Fruit fly (Drosophila melanogaster) whole organism, prepupa: ENCODE data around the gene Tollo.

Experiments
- Blimp-1 ChIP-seq: fragments of 200-800 bp; sonication (Bioruptor generic); optimal IDR thresholded peaks from 3 replicates; lab custom pipeline; 2017; ENCODE audit warnings: missing biosample characterization, missing genetic modification characterization, mild to moderate bottlenecking, moderate library complexity, missing genetic modification reagents
- CG10669 ChIP-seq: fragments of 200-800 bp; sonication (Bioruptor generic); optimal IDR thresholded peaks from 3 replicates; lab custom pipeline; 2018; ENCODE audit warnings: missing biosample characterization, mild to moderate bottlenecking, missing genetic modification characterization, moderate library complexity
- CG11294 ChIP-seq: fragments of 200-800 bp; sonication (Bioruptor generic); IDR thresholded peaks from 2 replicates; pipeline ENCODE4 v1.3.6; 2022; ENCODE audit warnings: missing biosample characterization, missing genetic modification characterization
- CG11762 ChIP-seq: fragments of 200-800 bp; sonication (Bioruptor generic); optimal IDR thresholded peaks from 3 replicates; lab custom pipeline; 2016; ENCODE audit warnings: missing biosample characterization, missing genetic modification characterization; ENCODE audit not compliant: insufficient read depth
- CG15336 ChIP-seq: fragments of 200-800 bp; sonication (Bioruptor generic); IDR thresholded peaks from 2 replicates; pipeline ENCODE4 v1.3.6; 2022; ENCODE audit warnings: missing biosample characterization, missing genetic modification characterization
- CG1621 ChIP-seq: fragments of 200-800 bp; sonication (Bioruptor generic); optimal IDR thresholded peaks from 3 replicates; lab custom pipeline; 2018; ENCODE audit warnings: missing biosample characterization, mild to moderate bottlenecking, missing genetic modification characterization
- CG31627 ChIP-seq: fragments of 200-800 bp; sonication (Bioruptor generic); optimal IDR thresholded peaks from 3 replicates; lab custom pipeline; 2016; ENCODE audit warnings: missing biosample characterization, missing genetic modification characterization
- CG32006 ChIP-seq: fragments of 200-800 bp; sonication (Bioruptor generic); optimal IDR thresholded peaks from 3 replicates; lab custom pipeline; 2017; ENCODE audit warnings: missing biosample characterization, mild to moderate bottlenecking, missing genetic modification characterization
- CG34406 ChIP-seq: fragments of 200-800 bp; sonication (Bioruptor generic); optimal IDR thresholded peaks from 3 replicates; lab custom pipeline; 2016; ENCODE audit warnings: missing biosample characterization, missing genetic modification characterization
- CG3919 ChIP-seq: fragments of 200-800 bp; sonication (Bioruptor generic); optimal IDR thresholded peaks from 3 replicates; lab custom pipeline; 2016; ENCODE audit warnings: missing biosample characterization, missing genetic modification characterization
- CG4318 ChIP-seq: fragments of 200-800 bp; sonication (Bioruptor generic); optimal IDR thresholded peaks from 3 replicates; lab custom pipeline; 2017; ENCODE audit warnings: missing biosample characterization, mild to moderate bottlenecking, missing genetic modification characterization
- CG6163 ChIP-seq: fragments of 200-800 bp; sonication (Bioruptor generic); IDR thresholded peaks from 3 replicates; pipeline ENCODE4 v1.3.6; 2022; ENCODE audit warnings: missing biosample characterization, missing genetic modification characterization
- CG6792 ChIP-seq: fragments of 200-800 bp; sonication (Bioruptor generic); optimal IDR thresholded peaks from 3 replicates; lab custom pipeline; 2016; ENCODE audit warnings: missing biosample characterization, missing genetic modification characterization
- CG6808 ChIP-seq: fragments of 200-800 bp; sonication (Bioruptor generic); optimal IDR thresholded peaks from 3 replicates; lab custom pipeline; 2017; ENCODE audit warnings: missing biosample characterization, missing genetic modification characterization, mild to moderate bottlenecking, moderate library complexity, missing genetic modification reagents
- CG6854 ChIP-seq: fragments of 200-800 bp; sonication (Bioruptor generic); optimal IDR thresholded peaks from 2 replicates; lab custom pipeline; 2017; ENCODE audit warnings: missing biosample characterization, mild to moderate bottlenecking, missing genetic modification characterization
- CG7368 ChIP-seq: fragments of 200-800 bp; sonication (Bioruptor generic); optimal IDR thresholded peaks from 3 replicates; lab custom pipeline; 2016; ENCODE audit warnings: missing biosample characterization, missing genetic modification characterization
- CG8119 ChIP-seq: fragments of 200-800 bp; sonication (Bioruptor generic); IDR thresholded peaks from 3 replicates; pipeline ENCODE4 v1.3.6; 2022; ENCODE audit warnings: missing biosample characterization, missing genetic modification characterization
- CG8319 ChIP-seq: fragments of 200-800 bp; sonication (Bioruptor generic); optimal IDR thresholded peaks from 3 replicates; lab custom pipeline; 2016; ENCODE audit warnings: missing biosample characterization, missing genetic modification characterization
- CG8632 ChIP-seq: fragments of 200-800 bp; sonication (Bioruptor generic); optimal IDR thresholded peaks from 3 replicates; lab custom pipeline; 2016; ENCODE audit warnings: missing biosample characterization, missing genetic modification characterization
- CG9139 ChIP-seq: fragments of 200-800 bp; sonication (Bioruptor generic); optimal IDR thresholded peaks from 3 replicates; lab custom pipeline; 2017; ENCODE audit warnings: missing biosample characterization, mild to moderate bottlenecking, missing genetic modification characterization
- Eip75B ChIP-seq: fragments of 200-800 bp; sonication (Bioruptor generic); optimal IDR thresholded peaks from 3 replicates; lab custom pipeline; 2016; ENCODE audit warnings: missing biosample characterization, missing genetic modification characterization
- Eip78C ChIP-seq: fragments of 200-800 bp; sonication (Bioruptor generic); peaks from one replicate; lab custom pipeline; 2016; ENCODE audit warnings: missing biosample characterization, missing genetic modification characterization
- Eip93F ChIP-seq: fragments of 200-800 bp; sonication (Bioruptor generic); optimal IDR thresholded peaks from 2 replicates; lab custom pipeline; 2016; ENCODE audit warnings: missing biosample characterization, mild to moderate bottlenecking, missing genetic modification characterization
- Ets21C ChIP-seq: fragments of 200-800 bp; sonication (Bioruptor generic); optimal IDR thresholded peaks from 3 replicates; lab custom pipeline; 2016; ENCODE audit warnings: missing biosample characterization, missing genetic modification characterization
- Gug ChIP-seq: fragments of 200-800 bp; sonication (Bioruptor generic); IDR thresholded peaks from 2 replicates; pipeline ENCODE4 v1.3.6; 2022; ENCODE audit warnings: missing biosample characterization, missing genetic modification characterization
- Hr39 ChIP-seq: fragments of 200-800 bp; sonication (Bioruptor generic); optimal IDR thresholded peaks from 2 replicates; lab custom pipeline; 2016; ENCODE audit warnings: missing biosample characterization, missing genetic modification characterization
- Lpt ChIP-seq: fragments of 200-800 bp; sonication (Bioruptor generic); optimal IDR thresholded peaks from 3 replicates; lab custom pipeline; 2016; ENCODE audit warnings: missing biosample characterization, missing genetic modification characterization
- Met ChIP-seq: fragments of 200-800 bp; sonication (Bioruptor generic); optimal IDR thresholded peaks from 3 replicates; lab custom pipeline; 2016; ENCODE audit warnings: missing biosample characterization, missing genetic modification characterization
- OdsH ChIP-seq: fragments of 200-800 bp; sonication (Bioruptor generic); optimal IDR thresholded peaks from 3 replicates; lab custom pipeline; 2016; ENCODE audit warnings: missing biosample characterization, missing genetic modification characterization
- Smox ChIP-seq: fragments of 200-800 bp; sonication (Bioruptor generic); optimal IDR thresholded peaks from 3 replicates; lab custom pipeline; 2016; ENCODE audit warnings: missing biosample characterization, missing genetic modification characterization
- Sox102F ChIP-seq: fragments of 200-800 bp; sonication (Bioruptor generic); optimal IDR thresholded peaks from 2 replicates; lab custom pipeline; 2016; ENCODE audit warnings: missing biosample characterization, mild to moderate bottlenecking, missing genetic modification characterization
- Sox15 ChIP-seq: fragments of 200-800 bp; sonication (Bioruptor generic); optimal IDR thresholded peaks from 3 replicates; lab custom pipeline; 2016; ENCODE audit warnings: missing biosample characterization, missing genetic modification characterization
- achi ChIP-seq: fragments of 200-800 bp; sonication (Bioruptor generic); optimal IDR thresholded peaks from 3 replicates; lab custom pipeline; 2016; ENCODE audit warnings: missing biosample characterization, missing genetic modification characterization
- acj6 ChIP-seq: fragments of 200-800 bp; sonication (Bioruptor generic); optimal IDR thresholded peaks from 3 replicates; lab custom pipeline; 2016; ENCODE audit warnings: missing biosample characterization, missing genetic modification characterization
- esn ChIP-seq: fragments of 200-800 bp; sonication (Bioruptor generic); optimal IDR thresholded peaks from 2 replicates; lab custom pipeline; 2016; ENCODE audit warnings: missing biosample characterization, mild to moderate bottlenecking, missing genetic modification characterization, moderate library complexity
- fd59A ChIP-seq: fragments of 200-800 bp; sonication (Bioruptor generic); optimal IDR thresholded peaks from 2 replicates; lab custom pipeline; 2017; ENCODE audit warnings: missing biosample characterization, mild to moderate bottlenecking, missing genetic modification characterization, missing genetic modification reagents
- fkh ChIP-seq: fragments of 200-800 bp; sonication (Bioruptor generic); optimal IDR thresholded peaks from 3 replicates; lab custom pipeline; 2017; ENCODE audit warnings: missing biosample characterization, mild to moderate bottlenecking, missing genetic modification characterization, moderate library complexity
- net ChIP-seq: fragments of 200-800 bp; sonication (Bioruptor generic); optimal IDR thresholded peaks from 3 replicates; lab custom pipeline; 2016; ENCODE audit warnings: missing biosample characterization, missing genetic modification characterization
- pdm3 ChIP-seq: fragments of 200-800 bp; sonication (Bioruptor generic); optimal IDR thresholded peaks from 3 replicates; lab custom pipeline; 2016; ENCODE audit warnings: missing biosample characterization, missing genetic modification characterization
- ss ChIP-seq, 2 experiments: fragments of 200-800 bp; sonication (Bioruptor generic); optimal IDR thresholded peaks; 2 replicates in 1 of 2; 3 replicates in 1 of 2; lab custom pipeline; 2017 to 2018; ENCODE audit warnings: mild to moderate bottlenecking in 2 of 2, missing biosample characterization in 2 of 2, missing genetic modification characterization in 2 of 2, moderate library complexity in 1 of 2
- topi ChIP-seq: fragments of 200-800 bp; sonication (Bioruptor generic); optimal IDR thresholded peaks from 3 replicates; lab custom pipeline; 2016; ENCODE audit warnings: missing biosample characterization, missing genetic modification characterization
- vri ChIP-seq: fragments of 200-800 bp; sonication (Bioruptor generic); optimal IDR thresholded peaks from 3 replicates; lab custom pipeline; 2016; ENCODE audit warnings: missing biosample characterization, mild to moderate bottlenecking, missing genetic modification characterization

Tollo gene

DNA sequence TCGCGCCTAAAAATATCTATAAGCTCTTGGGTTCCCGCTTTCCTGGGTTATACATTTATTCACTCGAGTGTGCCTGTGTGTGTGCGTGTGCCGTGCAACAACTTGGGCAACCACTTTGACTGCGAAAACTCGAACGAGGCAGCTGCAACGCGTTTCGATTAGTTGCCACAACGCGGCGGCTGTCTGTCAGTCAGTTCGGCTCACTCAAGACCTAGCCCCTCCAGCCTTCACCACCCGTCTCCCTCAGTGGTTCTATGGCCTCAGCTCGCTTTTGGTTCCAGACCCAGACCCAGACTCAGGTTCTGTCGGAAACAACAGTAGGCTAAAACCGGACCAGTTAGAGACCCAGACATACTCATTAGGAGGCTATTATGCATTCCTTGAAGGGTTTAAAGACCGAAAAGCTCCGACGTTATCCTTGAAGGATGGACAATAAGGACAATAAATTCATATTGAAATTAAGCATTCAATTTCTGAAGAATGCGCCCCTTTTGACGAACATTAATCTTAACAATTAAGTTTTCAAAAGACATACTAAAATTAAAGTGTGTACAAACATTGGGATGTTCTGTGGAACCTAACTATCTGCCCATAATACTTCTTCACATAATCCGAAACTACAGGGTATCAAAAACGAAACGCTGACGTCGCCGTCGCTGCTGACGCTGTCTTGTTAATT lies 5.1 kb upstream of the Tollo start (continued):
- no peak for TF ChIP-seq Ets21C (GFP tag; lab: Kevin White, UChicago)
- TF ChIP-seq Eip78C (GFP tag; lab: Kevin White, UChicago): peak; percentile 93
- no peak for TF ChIP-seq vri
- TF ChIP-seq CG31627: peak; percentile 29
- peak; percentile 7 to 59 for TF ChIP-seq ss (GFP tag; optimal IDR thresholded peaks at IDR 0.05; lab: Kevin White, UChicago)
- TF ChIP-seq CG6792 (GFP tag; lab: Kevin White, UChicago): peak; percentile 62
- peak; percentile 61 for TF ChIP-seq Eip75B (GFP tag; lab: Kevin White, UChicago)
- peak; percentile 31 for TF ChIP-seq esn (GFP tag; lab: Kevin White, UChicago)
- peak; percentile 74 for TF ChIP-seq OdsH
- TF ChIP-seq CG8119 (GFP tag; lab: Robert Waterston, UW): peak; percentile 79
- TF ChIP-seq CG11762 (GFP tag; lab: Kevin White, UChicago): peak; percentile 44
- TF ChIP-seq Lpt (GFP tag; lab: Kevin White, UChicago): peak; percentile 78
- peak; percentile 39 for TF ChIP-seq Met (GFP tag; lab: Kevin White, UChicago)
- TF ChIP-seq pdm3: peak; percentile 81
- peak; percentile 44 for TF ChIP-seq CG9139 (GFP tag; lab: Kevin White, UChicago)
- TF ChIP-seq CG8632 (GFP tag; lab: Kevin White, UChicago): peak; percentile 29
- TF ChIP-seq CG15336 (GFP tag; lab: Robert Waterston, UW): peak; percentile 83
- peak; percentile 90 for TF ChIP-seq CG32006 (GFP tag; lab: Kevin White, UChicago)
- TF ChIP-seq CG6854 (GFP tag; lab: Kevin White, UChicago): no peak
- TF ChIP-seq Smox (GFP tag; lab: Kevin White, UChicago): peak; percentile 5
- TF ChIP-seq Hr39 (GFP tag; lab: Kevin White, UChicago): peak; percentile 42
- peak; percentile 57 for TF ChIP-seq CG7368
- TF ChIP-seq topi (GFP tag; lab: Kevin White, UChicago): peak; percentile 38
- TF ChIP-seq, all 60 proteins: peak for 51

DNA sequence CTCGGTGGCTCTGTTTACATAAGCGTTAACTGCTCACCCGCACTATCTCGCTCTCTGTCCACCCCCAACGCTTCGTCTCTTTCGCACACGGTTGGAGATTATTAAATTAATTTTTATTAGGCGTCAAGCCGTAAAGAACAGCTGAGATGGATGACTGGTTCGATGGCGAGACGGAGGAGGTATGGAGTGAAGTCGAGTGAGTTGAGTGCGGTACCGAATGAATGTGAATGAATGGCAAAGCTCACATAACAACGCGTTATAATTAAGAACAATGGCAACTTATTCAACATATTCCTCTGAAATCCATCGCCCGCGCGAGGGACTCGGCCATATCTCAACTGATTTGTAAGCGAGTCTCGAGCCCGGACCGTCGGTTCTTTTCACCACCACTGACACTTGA lies 4.3 kb upstream of the Tollo start:
- TF ChIP-seq Eip78C (GFP tag; lab: Kevin White, UChicago) (peak; percentile 63), vri (peak; percentile 8), CG4318 (GFP tag; lab: Kevin White, UChicago) (no peak)

dm6 chr3L:15232431-15233254 lies 2.8 kb upstream of the Tollo start:
- TF ChIP-seq Eip78C (GFP tag; lab: Kevin White, UChicago) (peak; percentile 52), fkh (GFP tag; lab: Kevin White, UChicago) (peak; percentile 42), CG1621 (no peak), OdsH (no peak), CG3919 (GFP tag; lab: Kevin White, UChicago) (no peak), CG10669 (GFP tag; lab: Kevin White, UChicago) (no peak), topi (GFP tag; lab: Kevin White, UChicago) (no peak), acj6 (GFP tag; lab: Kevin White, UChicago) (no peak), fd59A (GFP tag; lab: Kevin White, UChicago) (no peak), CG8632 (GFP tag; lab: Kevin White, UChicago) (no peak), CG11762 (GFP tag; lab: Kevin White, UChicago) (no peak), vri (no peak), CG7368 (no peak)
- TF ChIP-seq, all 60 proteins: peak for 2

DNA sequence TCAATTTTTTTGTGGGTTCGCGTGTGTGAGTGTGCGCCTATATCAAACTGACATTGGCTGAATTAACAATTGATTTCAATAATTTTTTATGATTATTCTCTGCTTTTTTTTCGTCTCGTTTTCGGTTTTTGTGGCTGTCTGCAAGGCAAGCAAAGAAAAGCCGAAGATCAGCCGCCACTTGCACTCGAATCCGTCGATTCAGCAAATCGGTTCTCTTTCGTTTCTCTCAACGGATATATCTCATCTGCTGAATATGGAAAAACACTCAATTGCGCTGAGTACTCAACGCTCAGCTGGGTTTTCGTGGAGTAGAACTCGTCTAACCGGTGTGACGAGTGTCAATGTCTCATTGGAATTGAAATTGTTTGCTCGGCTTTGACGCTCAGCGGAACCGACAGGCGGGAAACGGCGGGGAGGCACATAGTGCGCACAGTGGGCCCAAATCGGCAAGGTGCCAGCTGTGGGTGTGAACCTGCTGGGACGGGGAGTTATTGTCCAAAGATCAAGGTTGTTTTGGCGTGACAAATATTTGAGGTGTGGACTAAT lies 1.1 kb upstream of the Tollo start:
- no peak for TF ChIP-seq achi
- peak; percentile 38 for TF ChIP-seq OdsH
- TF ChIP-seq CG10669 (GFP tag; lab: Kevin White, UChicago): no peak
- peak; percentile 27 for TF ChIP-seq CG11294 (GFP tag; lab: Robert Waterston, UW)
- no peak for TF ChIP-seq CG8319
- TF ChIP-seq Sox102F: no peak
- TF ChIP-seq CG34406: no peak
- no peak for TF ChIP-seq CG6808 (GFP tag; lab: Kevin White, UChicago)
- peak; percentile 6 for TF ChIP-seq net (GFP tag; lab: Kevin White, UChicago)
- TF ChIP-seq CG15336 (GFP tag; lab: Robert Waterston, UW): no peak
- peak; percentile 54; the same call in 2 of the 3 replicates for TF ChIP-seq CG6163 (GFP tag; lab: Robert Waterston, UW)
- TF ChIP-seq Sox15 (GFP tag; lab: Kevin White, UChicago): no peak
- TF ChIP-seq Gug (GFP tag; lab: Robert Waterston, UW): peak; percentile 54
- no peak for TF ChIP-seq Ets21C (GFP tag; lab: Kevin White, UChicago)
- no peak for TF ChIP-seq acj6 (GFP tag; lab: Kevin White, UChicago)
- no peak for TF ChIP-seq Eip93F (GFP tag; lab: Kevin White, UChicago)
- no peak for TF ChIP-seq Blimp-1 (GFP tag; lab: Kevin White, UChicago)
